Fruit fly (Drosophila melanogaster) whole organism, pupa: ENCODE results near the gene CG34293.
A peak's percentile ranks its signal among the peaks of the same experiment; 100 is the strongest.

Source experiments
- CG14655 ChIP-seq: fragments of 200-800 bp; sonication (Bioruptor generic); optimal IDR thresholded peaks from 3 replicates; lab custom pipeline; 2017; ENCODE audit warnings: mild to moderate bottlenecking, missing biosample characterization, missing genetic modification reagents, missing genetic modification characterization
- CG15710 ChIP-seq: fragments of 200-800 bp; sonication (Bioruptor generic); optimal IDR thresholded peaks from 2 replicates; lab custom pipeline; 2018; ENCODE audit warnings: missing biosample characterization, mild to moderate bottlenecking, missing genetic modification characterization, moderate library complexity
- CG17806 ChIP-seq: fragments of 200-800 bp; sonication (Bioruptor generic); optimal IDR thresholded peaks from 2 replicates; lab custom pipeline; 2018; ENCODE audit warnings: missing biosample characterization, mild to moderate bottlenecking, missing genetic modification characterization, moderate library complexity
- CG32121 ChIP-seq: fragments of 200-800 bp; sonication (Bioruptor generic); IDR thresholded peaks from 2 replicates; pipeline ENCODE4 v1.3.6; 2022; ENCODE audit warnings: missing biosample characterization, missing genetic modification characterization
- CG34367 ChIP-seq: fragments of 200-800 bp; sonication (Bioruptor generic); optimal IDR thresholded peaks from 2 replicates; lab custom pipeline; 2018; ENCODE audit warnings: missing biosample characterization, mild to moderate bottlenecking, missing genetic modification characterization
- CG4496 ChIP-seq: fragments of 200-800 bp; sonication (Bioruptor generic); IDR thresholded peaks from 3 replicates; pipeline ENCODE4 v1.3.6; 2022; ENCODE audit warnings: missing biosample characterization, missing genetic modification characterization
- CG8159 ChIP-seq: fragments of 200-800 bp; sonication (Bioruptor generic); optimal IDR thresholded peaks from 3 replicates; lab custom pipeline; 2018; ENCODE audit warnings: missing biosample characterization, mild to moderate bottlenecking, missing genetic modification characterization, moderate library complexity
- CG8301 ChIP-seq: fragments of 200-800 bp; sonication (Bioruptor generic); optimal IDR thresholded peaks from 2 replicates; lab custom pipeline; 2018; ENCODE audit warnings: missing biosample characterization, mild to moderate bottlenecking, missing genetic modification characterization
- D1 ChIP-seq: fragments of 200-800 bp; sonication (Bioruptor generic); optimal IDR thresholded peaks from 2 replicates; lab custom pipeline; 2018; ENCODE audit warnings: missing biosample characterization, mild to moderate bottlenecking, missing genetic modification characterization, moderate library complexity
- EcR ChIP-seq: fragments of 200-800 bp; sonication (Bioruptor generic); optimal IDR thresholded peaks from 3 replicates; lab custom pipeline; 2019; ENCODE audit warnings: missing biosample characterization, missing genetic modification characterization, mild to moderate bottlenecking, moderate library complexity, missing genetic modification reagents
- Ets98B ChIP-seq: fragments of 200-800 bp; sonication (Bioruptor generic); IDR thresholded peaks from 2 replicates; pipeline ENCODE4 v1.3.6; 2022; ENCODE audit warnings: missing biosample characterization, missing genetic modification characterization
- Snoo ChIP-seq: fragments of 200-800 bp; sonication (Bioruptor generic); optimal IDR thresholded peaks from 3 replicates; lab custom pipeline; 2017; ENCODE audit warnings: missing biosample characterization, mild to moderate bottlenecking, missing genetic modification characterization, inconsistent platforms
- gl ChIP-seq: fragments of 200-800 bp; sonication (Bioruptor generic); optimal IDR thresholded peaks from 2 replicates; lab custom pipeline; 2018; ENCODE audit warnings: missing biosample characterization, mild to moderate bottlenecking, missing genetic modification characterization
- rn ChIP-seq: fragments of 200-800 bp; sonication (Bioruptor generic); IDR thresholded peaks from 2 replicates; pipeline ENCODE4 v1.3.6; 2022; ENCODE audit warnings: missing biosample characterization, missing genetic modification characterization

DNA sequence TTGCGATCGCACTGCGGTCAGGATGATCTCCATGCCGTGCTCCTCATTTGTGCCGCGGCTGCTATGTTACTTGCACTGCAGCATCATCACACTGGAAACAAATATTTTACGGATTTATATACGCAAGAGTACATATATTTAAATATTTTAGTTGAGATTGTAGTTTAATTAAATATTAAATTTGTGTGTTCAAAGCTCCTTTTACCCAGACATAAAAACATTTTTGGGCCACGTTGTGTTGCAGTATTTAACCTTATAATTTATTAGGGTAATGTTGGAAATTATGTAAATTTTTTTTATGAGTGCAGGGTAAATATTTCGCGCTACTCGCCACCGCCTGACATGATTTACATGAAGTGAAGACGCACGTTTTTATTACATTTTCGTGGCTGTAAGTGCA, 32.2 kb upstream of the CG34293 start:
- TF ChIP-seq Ets98B (GFP tag; lab: Robert Waterston, UW) (no peak), CG8159 (tag; lab: Kevin White, UChicago) (peak; percentile 68), CG15710 (tag; lab: Kevin White, UChicago) (peak; percentile 34), CG4496 (GFP tag; lab: Robert Waterston, UW) (no peak), CG14655 (GFP tag; lab: Kevin White, UChicago) (peak; percentile 50), CG17806 (tag; lab: Kevin White, UChicago) (peak; percentile 63), CG32121 (GFP tag; lab: Robert Waterston, UW) (no peak), CG8301 (tag; lab: Kevin White, UChicago) (peak; percentile 30), gl (tag; lab: Kevin White, UChicago) (no peak), Snoo (no peak), EcR (GFP tag; lab: Kevin White, UChicago) (no peak), CG34367 (tag; lab: Kevin White, UChicago) (peak; percentile 15), rn (no peak), D1 (no peak)
